Worm (Caenorhabditis elegans): Measurements from ENCODE around the gene T01H3.3.

The T01H3.3 gene

ce11 chrII:7873843-7874372 lies at the start of gene T01H3.3:
Gene T01H3.3 (minus strand): TSS chrII:7873893.
- TF ChIP-seq Y116A8C.19 (tag; optimal IDR thresholded peaks at IDR 0.05; ENCODE audit: borderline replicate concordance) (no peak), elt-3 (tag; optimal IDR thresholded peaks at IDR 0.05) (peak in 2 of 6 experiments; percentile 12 to 43), sox-4 (tag; optimal IDR thresholded peaks at IDR 0.05) (no peak), mep-1 (tag; optimal IDR thresholded peaks at IDR 0.05) (peak; percentile 13), nhr-19 (GFP tag; conservative IDR thresholded peaks at IDR 0.05) (peak; percentile 41; the same call in 1 of the 2 replicates), sptf-1 (tag; optimal IDR thresholded peaks at IDR 0.05) (no peak), lin-15B (tag; optimal IDR thresholded peaks at IDR 0.05) (no peak), swsn-7 (tag; optimal IDR thresholded peaks at IDR 0.05) (peak; percentile 58), lin-14 (GFP tag; optimal IDR thresholded peaks at IDR 0.05) (peak; percentile 52), ceh-88 (GFP tag; IDR thresholded peaks at IDR 0.05) (no peak), nhr-28 (tag; optimal IDR thresholded peaks at IDR 0.05) (no peak), unc-30 (tag; optimal IDR thresholded peaks at IDR 0.05) (no peak), fos-1 (tag; optimal IDR thresholded peaks at IDR 0.05) (no peak), sup-37 (GFP tag; optimal IDR thresholded peaks at IDR 0.05) (no peak), ceh-8 (GFP tag; optimal IDR thresholded peaks at IDR 0.05) (no peak), skn-1 (tag; optimal IDR thresholded peaks at IDR 0.05) (peak; percentile 25), ama-1 (optimal IDR thresholded peaks at IDR 0.05) (no peak), ces-1 (GFP tag; optimal IDR thresholded peaks at IDR 0.05) (no peak), zag-1 (tag; optimal IDR thresholded peaks at IDR 0.05) (no peak), snu-23 (GFP tag; optimal IDR thresholded peaks at IDR 0.05) (peak; percentile 73), ceh-82 (tag; optimal IDR thresholded peaks at IDR 0.05) (peak in 2 of 3 experiments; percentile 20 to 31), F16B12.6 (tag; optimal IDR thresholded peaks at IDR 0.05) (peak; percentile 58), xbp-1 (tag; optimal IDR thresholded peaks at IDR 0.05) (peak; percentile 53), egl-27 (tag; optimal IDR thresholded peaks at IDR 0.05) (no peak), jun-1 (tag; optimal IDR thresholded peaks at IDR 0.05) (no peak), nhr-90 (tag; optimal IDR thresholded peaks at IDR 0.05; ENCODE audit: poor library complexity) (peak; percentile 42), ets-5 (GFP tag; IDR thresholded peaks at IDR 0.05) (no peak), aly-2 (tag; optimal IDR thresholded peaks at IDR 0.05) (no peak), fkh-10 (GFP tag; optimal IDR thresholded peaks at IDR 0.05) (no peak), lsy-2 (tag; optimal IDR thresholded peaks at IDR 0.05) (peak; percentile 68 to 87), C34B4.2 (tag; optimal IDR thresholded peaks at IDR 0.05) (no peak), unc-130 (tag; optimal IDR thresholded peaks at IDR 0.05) (peak; percentile 22), nhr-77 (tag; optimal IDR thresholded peaks at IDR 0.05) (no peak), lin-13 (GFP tag; optimal IDR thresholded peaks at IDR 0.05) (peak; percentile 36), mef-2 (tag; optimal IDR thresholded peaks at IDR 0.05) (no peak), C04F5.9 (tag; optimal IDR thresholded peaks at IDR 0.05) (no peak), lir-3 (tag; optimal IDR thresholded peaks at IDR 0.05; ENCODE audit: poor library complexity) (no peak), nhr-76 (tag; optimal IDR thresholded peaks at IDR 0.05) (no peak), zip-4 (GFP tag; optimal IDR thresholded peaks at IDR 0.05) (no peak), nhr-84 (tag; optimal IDR thresholded peaks at IDR 0.05) (no peak), hpl-2 (GFP tag; optimal IDR thresholded peaks at IDR 0.05) (no peak), hlh-17 (GFP tag; optimal IDR thresholded peaks at IDR 0.05; ENCODE audit: borderline replicate concordance) (no peak), C16A3.4 (tag; optimal IDR thresholded peaks at IDR 0.05) (peak; percentile 50), unc-98 (GFP tag; IDR thresholded peaks at IDR 0.05) (no peak), rnt-1 (tag; optimal IDR thresholded peaks at IDR 0.05) (peak; percentile 40), snpc-4 (tag; optimal IDR thresholded peaks at IDR 0.05) (no peak), lin-39 (tag; optimal IDR thresholded peaks at IDR 0.05) (no peak), fkh-4 (tag; optimal IDR thresholded peaks at IDR 0.05; ENCODE audit: borderline replicate concordance) (no peak), ceh-90 (tag; optimal IDR thresholded peaks at IDR 0.05) (no peak), tlp-1 (tag; optimal IDR thresholded peaks at IDR 0.05) (no peak), mab-9 (GFP tag; IDR thresholded peaks at IDR 0.05) (no peak), pax-3 (tag; optimal IDR thresholded peaks at IDR 0.05) (no peak), vab-15 (tag; optimal IDR thresholded peaks at IDR 0.05) (no peak), irx-1 (tag; optimal IDR thresholded peaks at IDR 0.05) (no peak)

All from whole organism, L1 larva.